Worm (Caenorhabditis elegans) whole organism, young adult: ENCODE results near the gene snf-12.

Experiments
- F49E8.2 ChIP-seq: sonication (generic microtip); optimal IDR thresholded peaks from 3 replicates; lab custom pipeline; 2017; ENCODE audit warnings: missing genetic modification characterization, mild to moderate bottlenecking, missing compliant biosample characterization, antibody characterized with exemption, moderate library complexity; ENCODE audit not compliant: insufficient read depth
- bed-1 ChIP-seq: fragments of 200-800 bp; sonication (Bioruptor generic); IDR thresholded peaks from 2 replicates; pipeline ENCODE4 v1.3.6; 2022; ENCODE audit warnings: missing genetic modification reagents, missing genetic modification characterization, missing compliant biosample characterization
- lag-1 ChIP-seq: fragments of 200-800 bp; sonication (Bioruptor generic); IDR thresholded peaks from 2 replicates; pipeline ENCODE4 v1.3.6; 2022; ENCODE audit warnings: missing genetic modification reagents, missing genetic modification characterization, missing compliant biosample characterization
- lin-54 ChIP-seq: fragments of 200-800 bp; sonication (Bioruptor generic); optimal IDR thresholded peaks from 2 replicates; lab custom pipeline; 2018; ENCODE audit warnings: mild to moderate bottlenecking, missing genetic modification characterization, missing compliant biosample characterization
- madf-6 ChIP-seq: fragments of 200-800 bp; sonication (Bioruptor generic); IDR thresholded peaks from 2 replicates; pipeline ENCODE4 v1.3.6; 2022; ENCODE audit warnings: missing genetic modification reagents, missing genetic modification characterization, missing compliant biosample characterization
- pha-4 ChIP-seq: fragments of 150-350 bp; sonication (generic microtip); optimal IDR thresholded peaks from 2 replicates; lab custom pipeline; 2014; ENCODE audit warnings: missing biosample characterization, missing genetic modification reagents, missing genetic modification characterization
- snpc-4 ChIP-seq, 5 experiments: fragments of 150-350 bp in 1 of 5; sonication (generic microtip) in 4 of 5; optimal IDR thresholded peaks; 2 replicates each; lab custom pipeline; 2014 to 2018; ENCODE audit warnings: missing genetic modification characterization in 5 of 5, missing biosample characterization in 3 of 5, antibody characterized with exemption in 2 of 5, mild to moderate bottlenecking in 2 of 5, missing compliant biosample characterization in 2 of 5, missing genotype in 2 of 5, moderate library complexity in 2 of 5, missing genetic modification reagents in 1 of 5
- ztf-18 ChIP-seq: sonication (generic microtip); optimal IDR thresholded peaks from 2 replicates; lab custom pipeline; 2016; ENCODE audit warnings: missing genotype, mild to moderate bottlenecking, missing genetic modification characterization, missing compliant biosample characterization
- ztf-6 ChIP-seq: fragments of 200-800 bp; sonication (Bioruptor generic); IDR thresholded peaks from 2 replicates; pipeline ENCODE4 v1.3.6; 2022; ENCODE audit warnings: missing genetic modification reagents, missing genetic modification characterization, missing compliant biosample characterization

DNA sequence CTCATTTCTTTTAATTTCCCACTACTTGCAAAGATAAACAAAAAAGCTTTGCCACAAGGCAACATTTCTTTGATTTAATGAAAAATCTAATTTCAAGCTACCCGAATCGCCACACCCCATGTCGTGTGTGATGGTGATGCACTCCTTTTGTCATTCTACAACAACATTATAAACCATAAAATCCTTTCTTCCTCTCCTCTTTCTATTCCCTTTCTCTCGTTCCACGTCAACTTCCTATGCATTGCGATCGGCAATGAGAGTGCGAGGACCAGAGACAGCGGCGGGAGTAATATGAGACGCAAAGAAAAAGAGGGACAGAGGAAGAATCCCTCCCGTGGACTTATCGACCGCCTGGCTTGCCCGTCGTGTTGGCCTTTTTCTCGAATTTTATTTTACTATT is 38.8 kb downstream of the snf-12 start:
- TF ChIP-seq lin-54 (GFP tag; lab: Kevin White, UChicago) (no peak), snpc-4 (GFP tag; optimal IDR thresholded peaks at IDR 0.05; lab: Kevin White, UChicago) (no peak), snpc-4 (tag; optimal IDR thresholded peaks at IDR 0.05; lab: Kevin White, UChicago) (no peak), ztf-18 (no peak), ztf-6 (GFP tag; lab: Robert Waterston, UW) (no peak), madf-6 (GFP tag; lab: Robert Waterston, UW) (no peak), lag-1 (GFP tag; lab: Robert Waterston, UW) (no peak), pha-4 (tag; lab: Kevin White, UChicago) (no peak), F49E8.2 (no peak), bed-1 (no peak)
